Fruit fly (Drosophila melanogaster) whole organism, wandering third instar larva: ENCODE data around the gene hid.

Source experiments
- Abd-B ChIP-seq: fragments of >200 bp; optimal IDR thresholded peaks from 2 replicates; lab custom pipeline; 2017; ENCODE audit warnings: missing biosample characterization, missing genetic modification characterization
- CG32264 ChIP-seq: fragments of 200-800 bp; sonication (Bioruptor generic); optimal IDR thresholded peaks from 2 replicates; lab custom pipeline; 2016; ENCODE audit warnings: missing biosample characterization, missing genetic modification characterization
- CG9705 ChIP-seq: fragments of 200-800 bp; sonication (Bioruptor generic); optimal IDR thresholded peaks from 2 replicates; lab custom pipeline; 2018; ENCODE audit warnings: missing biosample characterization, mild to moderate bottlenecking, missing genetic modification characterization
- CrebA ChIP-seq: fragments of 200-800 bp; sonication (Bioruptor generic); optimal IDR thresholded peaks from 2 replicates; lab custom pipeline; 2016; ENCODE audit warnings: missing biosample characterization, mild to moderate bottlenecking, missing genetic modification characterization, borderline replicate concordance
- Dfd ChIP-seq: fragments of >200 bp; optimal IDR thresholded peaks from 2 replicates; lab custom pipeline; 2017; ENCODE audit warnings: missing biosample characterization, missing genetic modification characterization
- Dif ChIP-seq: fragments of 200-275, 200-300 bp; sonication (Bioruptor generic); optimal IDR thresholded peaks from 2 replicates; lab custom pipeline; 2018; ENCODE audit warnings: missing biosample characterization, missing genetic modification characterization; ENCODE audit not compliant: partially characterized antibody
- GATAd ChIP-seq: sonication (Bioruptor generic); optimal IDR thresholded peaks from 2 replicates; lab custom pipeline; 2016; ENCODE audit warnings: missing biosample characterization, missing genetic modification characterization
- HLH106 ChIP-seq: fragments of 200-800 bp; optimal IDR thresholded peaks from 3 replicates; lab custom pipeline; 2019; ENCODE audit warnings: missing biosample characterization, mild to moderate bottlenecking, missing genetic modification characterization, moderate library complexity
- Hnf4 ChIP-seq: fragments of 200-800 bp; sonication (Bioruptor generic); optimal IDR thresholded peaks from 2 replicates; lab custom pipeline; 2016; ENCODE audit warnings: missing biosample characterization, mild to moderate bottlenecking, missing genetic modification characterization
- Hr78 ChIP-seq: fragments of >200 bp; optimal IDR thresholded peaks from 2 replicates; lab custom pipeline; 2017; ENCODE audit warnings: missing biosample characterization, missing genetic modification characterization
- Hr83 ChIP-seq: fragments of 200-300 bp; sonication (Bioruptor generic); optimal IDR thresholded peaks from 2 replicates; lab custom pipeline; 2016; ENCODE audit warnings: missing biosample characterization, mild to moderate bottlenecking, missing genetic modification characterization, moderate library complexity; ENCODE audit not compliant: poor library complexity, severe bottlenecking
- Jra ChIP-seq: sonication (Bioruptor generic); optimal IDR thresholded peaks from 2 replicates; lab custom pipeline; 2016; ENCODE audit warnings: missing biosample characterization, missing genetic modification characterization
- Mio ChIP-seq: sonication (Bioruptor generic); optimal IDR thresholded peaks from 2 replicates; lab custom pipeline; 2016; ENCODE audit warnings: missing biosample characterization, missing genetic modification characterization
- Myc ChIP-seq: fragments of >200 bp; optimal IDR thresholded peaks from 2 replicates; lab custom pipeline; 2017
- N ChIP-seq: fragments of >200 bp; optimal IDR thresholded peaks from 2 replicates; lab custom pipeline; 2018; ENCODE audit warnings: missing biosample characterization, missing external identifiers, missing genetic modification characterization
- OdsH ChIP-seq: fragments of 200-800 bp; sonication (Bioruptor generic); optimal IDR thresholded peaks from 2 replicates; lab custom pipeline; 2016; ENCODE audit warnings: missing biosample characterization, mild to moderate bottlenecking, missing genetic modification characterization
- Rel ChIP-seq, 2 experiments: fragments of 200-800 bp; sonication (Bioruptor generic) in 1 of 2; optimal IDR thresholded peaks; 2 replicates in 1 of 2; 3 replicates in 1 of 2; lab custom pipeline; 2016 to 2019; ENCODE audit warnings: mild to moderate bottlenecking in 2 of 2, missing biosample characterization in 2 of 2, missing genetic modification characterization in 2 of 2, moderate library complexity in 1 of 2
- Sp1 ChIP-seq: fragments of 200-800 bp; sonication (Bioruptor generic); optimal IDR thresholded peaks from 3 replicates; lab custom pipeline; 2019; ENCODE audit warnings: missing biosample characterization, mild to moderate bottlenecking, missing genetic modification characterization, moderate library complexity
- Vsx2 ChIP-seq: fragments of 200-300, 225-300 bp; sonication (Bioruptor generic); optimal IDR thresholded peaks from 2 replicates; lab custom pipeline; 2018; ENCODE audit warnings: missing biosample characterization, missing genetic modification characterization; ENCODE audit not compliant: partially characterized antibody
- br ChIP-seq: fragments of 200-800 bp; sonication (Bioruptor generic); optimal IDR thresholded peaks from 2 replicates; lab custom pipeline; 2016; ENCODE audit warnings: missing biosample characterization, missing genetic modification characterization
- brk ChIP-seq: fragments of 200-800 bp; sonication (Bioruptor generic); optimal IDR thresholded peaks from 2 replicates; lab custom pipeline; 2016; ENCODE audit warnings: missing biosample characterization, mild to moderate bottlenecking, missing genetic modification characterization
- dl ChIP-seq, 2 experiments: fragments of 175-275, 200-275 bp in 1 of 2; fragments of 200-275 bp in 1 of 2; sonication (Bioruptor generic); optimal IDR thresholded peaks; lab custom pipeline; 2018; ENCODE audit warnings: mild to moderate bottlenecking in 2 of 2, missing biosample characterization in 2 of 2, missing genetic modification characterization in 2 of 2, moderate library complexity in 2 of 2; ENCODE audit not compliant: partially characterized antibody in 2 of 2, insufficient read depth in 1 of 2
- dmrt93B ChIP-seq: fragments of 200-800 bp; sonication (Bioruptor generic); optimal IDR thresholded peaks from 2 replicates; lab custom pipeline; 2018; ENCODE audit warnings: missing biosample characterization, mild to moderate bottlenecking, missing genetic modification characterization
- dsf ChIP-seq: sonication (Bioruptor generic); optimal IDR thresholded peaks from 2 replicates; lab custom pipeline; 2016; ENCODE audit warnings: missing biosample characterization, missing genetic modification characterization, borderline replicate concordance
- ey ChIP-seq: fragments of 200-800 bp; sonication (Bioruptor generic); optimal IDR thresholded peaks from 2 replicates; lab custom pipeline; 2016; ENCODE audit warnings: missing biosample characterization, missing genetic modification characterization
- foxo ChIP-seq, 2 experiments: fragments of 200-800 bp; sonication (Bioruptor generic); optimal IDR thresholded peaks; 2 replicates in 1 of 2; 3 replicates in 1 of 2; lab custom pipeline; 2016 to 2017; ENCODE audit warnings: missing biosample characterization in 2 of 2, missing genetic modification characterization in 2 of 2
- fru ChIP-seq: fragments of 200-800 bp; sonication (Bioruptor generic); optimal IDR thresholded peaks from 3 replicates; lab custom pipeline; 2016; ENCODE audit warnings: missing biosample characterization, mild to moderate bottlenecking, missing genetic modification characterization
- h ChIP-seq: fragments of 200-800 bp; sonication (Bioruptor generic); optimal IDR thresholded peaks from 3 replicates; lab custom pipeline; 2016; ENCODE audit warnings: missing biosample characterization, mild to moderate bottlenecking, missing genetic modification characterization
- jim ChIP-seq: fragments of 175-275, 200-325 bp; sonication (Bioruptor generic); optimal IDR thresholded peaks from 2 replicates; lab custom pipeline; 2016; ENCODE audit warnings: missing biosample characterization, mild to moderate bottlenecking, missing genetic modification characterization
- lola ChIP-seq: fragments of >200 bp; optimal IDR thresholded peaks from 2 replicates; lab custom pipeline; 2017; ENCODE audit warnings: missing biosample characterization, missing genetic modification characterization
- pan ChIP-seq: fragments of >200 bp; optimal IDR thresholded peaks from 2 replicates; lab custom pipeline; 2017
- psq ChIP-seq: fragments of 200-800 bp; sonication (Bioruptor generic); optimal IDR thresholded peaks from 3 replicates; lab custom pipeline; 2017; ENCODE audit warnings: missing biosample characterization, mild to moderate bottlenecking, missing genetic modification characterization, moderate library complexity
- rgr ChIP-seq: fragments of 200-800 bp; sonication (Bioruptor generic); optimal IDR thresholded peaks from 3 replicates; lab custom pipeline; 2016; ENCODE audit warnings: missing biosample characterization, mild to moderate bottlenecking, missing genetic modification characterization
- sage ChIP-seq: fragments of 200-800 bp; sonication (Bioruptor generic); optimal IDR thresholded peaks from 2 replicates; lab custom pipeline; 2016; ENCODE audit warnings: missing biosample characterization, mild to moderate bottlenecking, missing genetic modification characterization
- sv ChIP-seq: fragments of 200-800 bp; sonication (Bioruptor generic); optimal IDR thresholded peaks from 3 replicates; lab custom pipeline; 2016; ENCODE audit warnings: missing biosample characterization, missing genetic modification characterization
- tai ChIP-seq: sonication (Bioruptor generic); optimal IDR thresholded peaks from 2 replicates; lab custom pipeline; 2016; ENCODE audit warnings: missing biosample characterization, missing genetic modification characterization
- usp ChIP-seq: fragments of >200 bp; optimal IDR thresholded peaks from 2 replicates; lab custom pipeline; 2017; ENCODE audit warnings: missing biosample characterization, missing genetic modification characterization
- woc ChIP-seq: sonication (Bioruptor generic); optimal IDR thresholded peaks from 2 replicates; lab custom pipeline; 2016; ENCODE audit warnings: missing biosample characterization, mild to moderate bottlenecking, missing genetic modification characterization

Gene hid

dm6 chr3L:18193642-18194041, 8.2 kb upstream of the hid start:
- TF ChIP-seq HLH106 (tag; lab: Kevin White, UChicago) (peak; percentile 28), Sp1 (peak; percentile 24), woc (GFP tag; lab: Kevin White, UChicago) (no peak), N (no peak), Abd-B (GFP tag; lab: Kevin White, UChicago) (no peak), dl (GFP tag; optimal IDR thresholded peaks at IDR 0.05; lab: Kevin White, UChicago; ENCODE audit: insufficient read depth in 1 of 2, partially characterized antibody in 2 of 2) (no peak), Hr83 (GFP tag; lab: Kevin White, UChicago) (no peak), ey (GFP tag; lab: Kevin White, UChicago) (peak; percentile 47), psq (GFP tag; lab: Kevin White, UChicago) (no peak), pan (lab: Kevin White, UChicago) (no peak), OdsH (peak; percentile 68), Hr78 (GFP tag; lab: Kevin White, UChicago) (no peak), Myc (lab: Kevin White, UChicago) (no peak), Rel (GFP tag; optimal IDR thresholded peaks at IDR 0.05; lab: Kevin White, UChicago) (no peak), Rel (tag; optimal IDR thresholded peaks at IDR 0.05; lab: Kevin White, UChicago) (no peak), br (peak; percentile 19), Hnf4 (GFP tag; lab: Kevin White, UChicago) (peak; percentile 15), h (GFP tag; lab: Kevin White, UChicago) (peak; percentile 59), rgr (GFP tag; lab: Kevin White, UChicago) (peak; percentile 40), dsf (GFP tag; lab: Kevin White, UChicago) (no peak), Dfd (GFP tag; lab: Kevin White, UChicago) (peak; percentile 2), CG32264 (no peak), Vsx2 (GFP tag; lab: Kevin White, UChicago) (no peak), sage (GFP tag; lab: Kevin White, UChicago) (no peak), usp (GFP tag; lab: Kevin White, UChicago) (no peak), Mio (GFP tag; lab: Kevin White, UChicago) (no peak), Dif (no peak), tai (GFP tag; lab: Kevin White, UChicago) (peak; percentile 62), foxo (GFP tag; optimal IDR thresholded peaks at IDR 0.05; lab: Kevin White, UChicago) (peak in 1 of 2 experiments; percentile 42), brk (GFP tag; lab: Kevin White, UChicago) (no peak), lola (no peak), CG9705 (GFP tag; lab: Kevin White, UChicago) (no peak), GATAd (GFP tag; lab: Kevin White, UChicago) (no peak), CrebA (GFP tag; lab: Kevin White, UChicago) (no peak), dmrt93B (GFP tag; lab: Kevin White, UChicago) (peak; percentile 42), fru (GFP tag; lab: Kevin White, UChicago) (peak; percentile 15), jim (GFP tag; lab: Kevin White, UChicago) (no peak), sv (GFP tag; lab: Kevin White, UChicago) (no peak), Jra (GFP tag; lab: Kevin White, UChicago) (no peak)

dm6 chr3L:18192858-18193478, 7.5 kb upstream of the hid start:
- TF ChIP-seq Sp1 (peak; percentile 97), CrebA (GFP tag; lab: Kevin White, UChicago) (no peak), CG9705 (GFP tag; lab: Kevin White, UChicago) (peak; percentile 91), N (no peak), Hr83 (GFP tag; lab: Kevin White, UChicago) (no peak), OdsH (peak; percentile 92), pan (lab: Kevin White, UChicago) (no peak), Dfd (GFP tag; lab: Kevin White, UChicago) (no peak), Myc (lab: Kevin White, UChicago) (no peak), brk (GFP tag; lab: Kevin White, UChicago) (peak; percentile 52), lola (no peak), fru (GFP tag; lab: Kevin White, UChicago) (peak; percentile 85), ey (GFP tag; lab: Kevin White, UChicago) (peak; percentile 74), Hr78 (GFP tag; lab: Kevin White, UChicago) (no peak), Hnf4 (GFP tag; lab: Kevin White, UChicago) (peak; percentile 65), tai (GFP tag; lab: Kevin White, UChicago) (no peak), Vsx2 (GFP tag; lab: Kevin White, UChicago) (no peak), sv (GFP tag; lab: Kevin White, UChicago) (peak; percentile 56), CG32264 (no peak), foxo (GFP tag; optimal IDR thresholded peaks at IDR 0.05; lab: Kevin White, UChicago) (peak in 1 of 2 experiments; percentile 90), dsf (GFP tag; lab: Kevin White, UChicago) (peak; percentile 26), GATAd (GFP tag; lab: Kevin White, UChicago) (no peak), Dif (peak; percentile 51), rgr (GFP tag; lab: Kevin White, UChicago) (peak; percentile 89), br (peak; percentile 57), Jra (GFP tag; lab: Kevin White, UChicago) (peak; percentile 47), jim (GFP tag; lab: Kevin White, UChicago) (peak; percentile 30), dmrt93B (GFP tag; lab: Kevin White, UChicago) (peak; percentile 93), psq (GFP tag; lab: Kevin White, UChicago) (peak; percentile 97), Abd-B (GFP tag; lab: Kevin White, UChicago) (no peak), HLH106 (tag; lab: Kevin White, UChicago) (peak; percentile 98), Rel (GFP tag; optimal IDR thresholded peaks at IDR 0.05; lab: Kevin White, UChicago) (peak; percentile 72), Rel (tag; optimal IDR thresholded peaks at IDR 0.05; lab: Kevin White, UChicago) (peak; percentile 79), woc (GFP tag; lab: Kevin White, UChicago) (peak; percentile 66), usp (GFP tag; lab: Kevin White, UChicago) (no peak), h (GFP tag; lab: Kevin White, UChicago) (peak; percentile 86), sage (GFP tag; lab: Kevin White, UChicago) (peak; percentile 52), Mio (GFP tag; lab: Kevin White, UChicago) (no peak), dl (GFP tag; optimal IDR thresholded peaks at IDR 0.05; lab: Kevin White, UChicago; ENCODE audit: insufficient read depth in 1 of 2, partially characterized antibody in 2 of 2) (no peak)
